Fruit fly (Drosophila melanogaster) S2 (cell line): ENCODE measurements around the gene CG7656.

ENCODE experiments used
- CG8478 ChIP-seq: fragments of >200 bp; optimal IDR thresholded peaks from 2 replicates; lab custom pipeline; 2018
- CTCF ChIP-seq, 2 experiments: fragments of >200 bp; optimal IDR thresholded peaks; 2 replicates each; lab custom pipeline; 2018

dm6 chr3L:15541281-15541680, 46.7 kb downstream of the CG7656 start:
- no peak for TF ChIP-seq CG8478 (lab: Kevin White, UChicago)
- TF ChIP-seq CTCF (optimal IDR thresholded peaks at IDR 0.05; lab: Kevin White, UChicago) = no peak
